Worm (Caenorhabditis elegans): ENCODE data around the gene klf-3.
A peak's percentile ranks its signal among the peaks of the same experiment; 100 is the strongest.

Gene klf-3

ce11 chrII:6616770-6617169 is at the start of gene klf-3:
TSS of gene klf-3 (plus strand) at chrII:6616878.
- TF ChIP-seq dao-5 (tag; optimal IDR thresholded peaks at IDR 0.05) (no peak), W03F9.2 (tag; optimal IDR thresholded peaks at IDR 0.05) (no peak), him-1 (tag; optimal IDR thresholded peaks at IDR 0.05) (no peak)

ce11 chrII:6568707-6569106 is 48.0 kb upstream of the klf-3 start, which contains the start of gene sra-27:
TSS of gene sra-27 (plus strand) at chrII:6569007.
- TF ChIP-seq dao-5 (tag; optimal IDR thresholded peaks at IDR 0.05) (no peak), W03F9.2 (tag; optimal IDR thresholded peaks at IDR 0.05) (no peak), him-1 (tag; optimal IDR thresholded peaks at IDR 0.05) (no peak)

ce11 chrII:6573677-6574076 is 43.0 kb upstream of the klf-3 start, which contains the start of gene sra-28:
TSS of gene sra-28 (minus strand) at chrII:6573777.
- TF ChIP-seq dao-5 (tag; optimal IDR thresholded peaks at IDR 0.05): no peak
- no peak for TF ChIP-seq W03F9.2 (tag; optimal IDR thresholded peaks at IDR 0.05)
- TF ChIP-seq him-1 (tag; optimal IDR thresholded peaks at IDR 0.05): no peak

ce11 chrII:6575647-6576046 is 41.0 kb upstream of the klf-3 start, which contains the start of gene sra-29:
TSS of gene sra-29 (minus strand) at chrII:6575747.
- TF ChIP-seq him-1 (tag; optimal IDR thresholded peaks at IDR 0.05): no peak
- no peak for TF ChIP-seq dao-5 (tag; optimal IDR thresholded peaks at IDR 0.05)
- TF ChIP-seq W03F9.2 (tag; optimal IDR thresholded peaks at IDR 0.05): no peak

- TF ChIP-seq dao-5 (tag; optimal IDR thresholded peaks at IDR 0.05): no peak
- no peak for TF ChIP-seq W03F9.2 (tag; optimal IDR thresholded peaks at IDR 0.05)
Measured at ce11 chrII:6578378-6578777, 38.3 kb upstream of the klf-3 start, which contains the start of gene sra-31. TSS of gene sra-31 (minus strand) at chrII:6578478.

ce11 chrII:6581236-6581635 is 35.4 kb upstream of the klf-3 start, which contains the start of gene C56C10.6:
TSS of gene C56C10.6 (minus strand) at chrII:6581336.
- TF ChIP-seq dao-5 (tag; optimal IDR thresholded peaks at IDR 0.05) (no peak), W03F9.2 (tag; optimal IDR thresholded peaks at IDR 0.05) (no peak), him-1 (tag; optimal IDR thresholded peaks at IDR 0.05) (no peak)

- TF ChIP-seq W03F9.2 (tag; optimal IDR thresholded peaks at IDR 0.05) (no peak), dao-5 (tag; optimal IDR thresholded peaks at IDR 0.05) (no peak), him-1 (tag; optimal IDR thresholded peaks at IDR 0.05) (no peak)
Measured at ce11 chrII:6582758-6583157, 33.9 kb upstream of the klf-3 start, which contains the start of gene C56C10.4. TSS of gene C56C10.4 (plus strand) at chrII:6583058.

- TF ChIP-seq him-1 (tag; optimal IDR thresholded peaks at IDR 0.05) (no peak), dao-5 (tag; optimal IDR thresholded peaks at IDR 0.05) (no peak), W03F9.2 (tag; optimal IDR thresholded peaks at IDR 0.05) (no peak)
Measured at ce11 chrII:6587264-6587870, 29.3 kb upstream of the klf-3 start, which contains the start of gene C56C10.7. TSS of gene C56C10.7 (minus strand) at chrII:6587575.

ce11 chrII:6588605-6589292 is 27.9 kb upstream of the klf-3 start, which contains the start of gene icd-1:
TSS of gene icd-1 (minus strand) at chrII:6588655.
- TF ChIP-seq W03F9.2 (tag; optimal IDR thresholded peaks at IDR 0.05) (peak; percentile 95), him-1 (tag; optimal IDR thresholded peaks at IDR 0.05) (peak; percentile 78), dao-5 (tag; optimal IDR thresholded peaks at IDR 0.05) (no peak)

ce11 chrII:6589408-6589807 is 27.3 kb upstream of the klf-3 start, which contains the start of gene vps-32.1:
TSS of gene vps-32.1 (plus strand) at chrII:6589708.
- TF ChIP-seq W03F9.2 (tag; optimal IDR thresholded peaks at IDR 0.05) (no peak), him-1 (tag; optimal IDR thresholded peaks at IDR 0.05) (no peak), dao-5 (tag; optimal IDR thresholded peaks at IDR 0.05) (no peak)

- TF ChIP-seq W03F9.2 (tag; optimal IDR thresholded peaks at IDR 0.05): no peak
- TF ChIP-seq him-1 (tag; optimal IDR thresholded peaks at IDR 0.05): no peak
- TF ChIP-seq dao-5 (tag; optimal IDR thresholded peaks at IDR 0.05): no peak
Measured at ce11 chrII:6591000-6591399, 25.7 kb upstream of the klf-3 start.

- TF ChIP-seq him-1 (tag; optimal IDR thresholded peaks at IDR 0.05) (no peak), dao-5 (tag; optimal IDR thresholded peaks at IDR 0.05) (no peak), W03F9.2 (tag; optimal IDR thresholded peaks at IDR 0.05) (no peak)
Measured at ce11 chrII:6592251-6592650, 24.4 kb upstream of the klf-3 start, which contains the start of gene C56C10.9. TSS of gene C56C10.9 (minus strand) at chrII:6592351.

- no peak for TF ChIP-seq W03F9.2 (tag; optimal IDR thresholded peaks at IDR 0.05)
- TF ChIP-seq dao-5 (tag; optimal IDR thresholded peaks at IDR 0.05): no peak
- TF ChIP-seq him-1 (tag; optimal IDR thresholded peaks at IDR 0.05): no peak
Measured at ce11 chrII:6594151-6594550, 22.5 kb upstream of the klf-3 start, which contains the start of gene aipr-1. TSS of gene aipr-1 (minus strand) at chrII:6594251.

ce11 chrII:6597507-6597906 is 19.2 kb upstream of the klf-3 start:
- TF ChIP-seq dao-5 (tag; optimal IDR thresholded peaks at IDR 0.05) (no peak), him-1 (tag; optimal IDR thresholded peaks at IDR 0.05) (no peak), W03F9.2 (tag; optimal IDR thresholded peaks at IDR 0.05) (no peak)

All from whole organism, L4/young adult.